Worm (Caenorhabditis elegans): ENCODE results near the gene plk-1.

ce11 chrIII:8088235-8088634 lies 12.9 kb upstream of the plk-1 start, which contains the start of gene vms-1:
- TF ChIP-seq nhr-237 (tag; optimal IDR thresholded peaks at IDR 0.05) = no peak
- TF ChIP-seq lin-1 (GFP tag; IDR thresholded peaks at IDR 0.05) = no peak
- TF ChIP-seq nhr-11 (tag; optimal IDR thresholded peaks at IDR 0.05) = no peak
- TF ChIP-seq unc-62 (GFP tag; optimal IDR thresholded peaks at IDR 0.05 in 1 of 2) = no peak
- TF ChIP-seq unc-62 (tag; optimal IDR thresholded peaks at IDR 0.05) = no peak
- TF ChIP-seq nhr-25 (tag; optimal IDR thresholded peaks at IDR 0.05; ENCODE audit: borderline replicate concordance, insufficient read depth) = no peak
- TF ChIP-seq snpc-4 (tag; optimal IDR thresholded peaks at IDR 0.05) = no peak
- no peak for TF ChIP-seq pha-4 (GFP tag; IDR thresholded peaks at IDR 0.05)
- TF ChIP-seq pha-4 (tag; optimal IDR thresholded peaks at IDR 0.05) = no peak
- TF ChIP-seq fos-1 (tag; optimal IDR thresholded peaks at IDR 0.05) = no peak
- no peak for TF ChIP-seq zip-2 (tag; optimal IDR thresholded peaks at IDR 0.05)
- no peak for TF ChIP-seq nhr-41 (GFP tag; IDR thresholded peaks at IDR 0.05)
- TF ChIP-seq mdt-29 (GFP tag; IDR thresholded peaks at IDR 0.05) = no peak

Data from whole organism, L4 larva.